Fruit fly (Drosophila melanogaster) whole organism, prepupa: ENCODE data around the gene CG17906.

Source experiments
- CG11902 ChIP-seq: fragments of 200-800 bp; sonication (Bioruptor generic); optimal IDR thresholded peaks from 3 replicates; lab custom pipeline; 2016; ENCODE audit warnings: missing biosample characterization, missing genetic modification characterization
- CG15336 ChIP-seq: fragments of 200-800 bp; sonication (Bioruptor generic); IDR thresholded peaks from 2 replicates; pipeline ENCODE4 v1.3.6; 2022; ENCODE audit warnings: missing biosample characterization, missing genetic modification characterization
- CG1621 ChIP-seq: fragments of 200-800 bp; sonication (Bioruptor generic); optimal IDR thresholded peaks from 3 replicates; lab custom pipeline; 2018; ENCODE audit warnings: missing biosample characterization, mild to moderate bottlenecking, missing genetic modification characterization
- CG16779 ChIP-seq: fragments of 200-800 bp; sonication (Bioruptor generic); optimal IDR thresholded peaks from 3 replicates; lab custom pipeline; 2017; ENCODE audit warnings: missing biosample characterization, mild to moderate bottlenecking, missing genetic modification characterization
- CG31627 ChIP-seq: fragments of 200-800 bp; sonication (Bioruptor generic); optimal IDR thresholded peaks from 3 replicates; lab custom pipeline; 2016; ENCODE audit warnings: missing biosample characterization, missing genetic modification characterization
- CG32006 ChIP-seq: fragments of 200-800 bp; sonication (Bioruptor generic); optimal IDR thresholded peaks from 3 replicates; lab custom pipeline; 2017; ENCODE audit warnings: missing biosample characterization, mild to moderate bottlenecking, missing genetic modification characterization
- CG34406 ChIP-seq: fragments of 200-800 bp; sonication (Bioruptor generic); optimal IDR thresholded peaks from 3 replicates; lab custom pipeline; 2016; ENCODE audit warnings: missing biosample characterization, missing genetic modification characterization
- CG3919 ChIP-seq: fragments of 200-800 bp; sonication (Bioruptor generic); optimal IDR thresholded peaks from 3 replicates; lab custom pipeline; 2016; ENCODE audit warnings: missing biosample characterization, missing genetic modification characterization
- CG4318 ChIP-seq: fragments of 200-800 bp; sonication (Bioruptor generic); optimal IDR thresholded peaks from 3 replicates; lab custom pipeline; 2017; ENCODE audit warnings: missing biosample characterization, mild to moderate bottlenecking, missing genetic modification characterization
- CG6163 ChIP-seq: fragments of 200-800 bp; sonication (Bioruptor generic); IDR thresholded peaks from 3 replicates; pipeline ENCODE4 v1.3.6; 2022; ENCODE audit warnings: missing biosample characterization, missing genetic modification characterization
- CG6854 ChIP-seq: fragments of 200-800 bp; sonication (Bioruptor generic); optimal IDR thresholded peaks from 2 replicates; lab custom pipeline; 2017; ENCODE audit warnings: missing biosample characterization, mild to moderate bottlenecking, missing genetic modification characterization
- CG8119 ChIP-seq: fragments of 200-800 bp; sonication (Bioruptor generic); IDR thresholded peaks from 3 replicates; pipeline ENCODE4 v1.3.6; 2022; ENCODE audit warnings: missing biosample characterization, missing genetic modification characterization
- CG9139 ChIP-seq: fragments of 200-800 bp; sonication (Bioruptor generic); optimal IDR thresholded peaks from 3 replicates; lab custom pipeline; 2017; ENCODE audit warnings: missing biosample characterization, mild to moderate bottlenecking, missing genetic modification characterization
- Eip78C ChIP-seq: fragments of 200-800 bp; sonication (Bioruptor generic); peaks from one replicate; lab custom pipeline; 2016; ENCODE audit warnings: missing biosample characterization, missing genetic modification characterization
- Eip93F ChIP-seq: fragments of 200-800 bp; sonication (Bioruptor generic); optimal IDR thresholded peaks from 2 replicates; lab custom pipeline; 2016; ENCODE audit warnings: missing biosample characterization, mild to moderate bottlenecking, missing genetic modification characterization
- Ets21C ChIP-seq: fragments of 200-800 bp; sonication (Bioruptor generic); optimal IDR thresholded peaks from 3 replicates; lab custom pipeline; 2016; ENCODE audit warnings: missing biosample characterization, missing genetic modification characterization
- Hr39 ChIP-seq: fragments of 200-800 bp; sonication (Bioruptor generic); optimal IDR thresholded peaks from 2 replicates; lab custom pipeline; 2016; ENCODE audit warnings: missing biosample characterization, missing genetic modification characterization
- Lpt ChIP-seq: fragments of 200-800 bp; sonication (Bioruptor generic); optimal IDR thresholded peaks from 3 replicates; lab custom pipeline; 2016; ENCODE audit warnings: missing biosample characterization, missing genetic modification characterization
- Met ChIP-seq: fragments of 200-800 bp; sonication (Bioruptor generic); optimal IDR thresholded peaks from 3 replicates; lab custom pipeline; 2016; ENCODE audit warnings: missing biosample characterization, missing genetic modification characterization
- OdsH ChIP-seq: fragments of 200-800 bp; sonication (Bioruptor generic); optimal IDR thresholded peaks from 3 replicates; lab custom pipeline; 2016; ENCODE audit warnings: missing biosample characterization, missing genetic modification characterization
- cyc ChIP-seq: fragments of 200-800 bp; sonication (Bioruptor generic); optimal IDR thresholded peaks from 3 replicates; lab custom pipeline; 2016; ENCODE audit warnings: missing biosample characterization, missing genetic modification characterization
- dsx ChIP-seq: fragments of 200-800 bp; optimal IDR thresholded peaks from 3 replicates; lab custom pipeline; 2019; ENCODE audit warnings: missing biosample characterization, mild to moderate bottlenecking, missing genetic modification characterization, moderate library complexity; ENCODE audit not compliant: poor library complexity, severe bottlenecking
- esn ChIP-seq: fragments of 200-800 bp; sonication (Bioruptor generic); optimal IDR thresholded peaks from 2 replicates; lab custom pipeline; 2016; ENCODE audit warnings: missing biosample characterization, mild to moderate bottlenecking, missing genetic modification characterization, moderate library complexity
- fd59A ChIP-seq: fragments of 200-800 bp; sonication (Bioruptor generic); optimal IDR thresholded peaks from 2 replicates; lab custom pipeline; 2017; ENCODE audit warnings: missing biosample characterization, mild to moderate bottlenecking, missing genetic modification characterization, missing genetic modification reagents
- fkh ChIP-seq: fragments of 200-800 bp; sonication (Bioruptor generic); optimal IDR thresholded peaks from 3 replicates; lab custom pipeline; 2017; ENCODE audit warnings: missing biosample characterization, mild to moderate bottlenecking, missing genetic modification characterization, moderate library complexity
- pdm3 ChIP-seq: fragments of 200-800 bp; sonication (Bioruptor generic); optimal IDR thresholded peaks from 3 replicates; lab custom pipeline; 2016; ENCODE audit warnings: missing biosample characterization, missing genetic modification characterization
- salr ChIP-seq, 2 experiments: fragments of 200-800 bp; sonication (Bioruptor generic); optimal IDR thresholded peaks; 3 replicates each; lab custom pipeline; 2016 to 2018; ENCODE audit warnings: missing biosample characterization in 2 of 2, missing genetic modification characterization in 2 of 2, mild to moderate bottlenecking in 1 of 2
- spab ChIP-seq: fragments of 200-800 bp; sonication (Bioruptor generic); optimal IDR thresholded peaks from 2 replicates; lab custom pipeline; 2017; ENCODE audit warnings: missing biosample characterization, mild to moderate bottlenecking, missing genetic modification characterization, missing genetic modification reagents
- ss ChIP-seq, 2 experiments: fragments of 200-800 bp; sonication (Bioruptor generic); optimal IDR thresholded peaks; 2 replicates in 1 of 2; 3 replicates in 1 of 2; lab custom pipeline; 2017 to 2018; ENCODE audit warnings: mild to moderate bottlenecking in 2 of 2, missing biosample characterization in 2 of 2, missing genetic modification characterization in 2 of 2, moderate library complexity in 1 of 2
- svp ChIP-seq: fragments of 200-800 bp; sonication (Bioruptor generic); peaks from one replicate; lab custom pipeline; 2016; ENCODE audit warnings: missing biosample characterization, missing genetic modification characterization

CG17906 gene

DNA sequence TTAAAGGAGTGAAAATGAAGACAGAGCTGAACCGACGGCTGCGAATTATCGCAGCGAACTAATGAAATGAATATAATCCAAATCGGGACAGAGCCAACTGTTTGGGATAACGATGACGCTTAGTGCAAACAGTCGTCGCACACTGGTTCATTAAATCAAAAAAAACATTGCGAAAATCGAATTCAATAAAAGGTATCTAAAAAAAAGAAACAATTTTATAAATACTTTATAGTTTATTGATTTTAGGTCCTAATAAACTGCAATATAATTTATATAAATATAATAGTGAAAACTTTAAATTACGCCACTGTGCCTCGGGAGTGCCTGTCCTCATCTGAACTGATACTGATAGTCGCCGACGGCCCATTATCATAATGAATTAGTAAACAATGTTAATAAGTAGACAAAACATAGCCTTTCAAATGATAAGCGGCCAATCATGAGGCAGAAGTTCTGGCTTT, 35.2 kb upstream of the CG17906 start, which contains the start of gene CG31886 (continued):
- no peak for TF ChIP-seq Ets21C (GFP tag; lab: Kevin White, UChicago)

DNA sequence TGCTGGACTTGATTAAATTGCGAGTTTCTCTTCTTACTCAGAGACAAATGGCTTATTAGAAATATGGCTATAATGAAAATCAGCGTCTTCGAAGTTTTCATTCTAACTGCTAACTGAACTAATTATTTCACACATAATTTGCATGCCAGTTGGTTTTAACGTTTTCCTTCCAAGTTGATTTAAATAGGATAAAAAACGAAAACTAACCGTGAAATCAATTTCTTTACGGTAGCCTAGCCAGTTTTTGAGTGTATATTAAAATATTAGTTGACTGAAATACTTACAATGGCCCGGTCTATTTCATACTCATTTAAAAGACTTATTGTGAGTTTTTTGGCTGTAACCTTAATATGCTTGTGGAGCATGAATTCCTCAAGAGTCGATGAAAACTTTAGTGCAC, 31.9 kb upstream of the CG17906 start, which contains the start of the genes CG9525 and CG32985:
TSS of gene CG9525 (minus strand) at position 101 of the 400 bp plus-strand sequence.
TSS of gene CG32985 (plus strand) at position 280 of the 400 bp plus-strand sequence.
- no peak for TF ChIP-seq CG34406 (GFP tag; lab: Kevin White, UChicago)
- TF ChIP-seq fd59A: no peak
- TF ChIP-seq Eip78C (GFP tag; lab: Kevin White, UChicago): no peak

DNA sequence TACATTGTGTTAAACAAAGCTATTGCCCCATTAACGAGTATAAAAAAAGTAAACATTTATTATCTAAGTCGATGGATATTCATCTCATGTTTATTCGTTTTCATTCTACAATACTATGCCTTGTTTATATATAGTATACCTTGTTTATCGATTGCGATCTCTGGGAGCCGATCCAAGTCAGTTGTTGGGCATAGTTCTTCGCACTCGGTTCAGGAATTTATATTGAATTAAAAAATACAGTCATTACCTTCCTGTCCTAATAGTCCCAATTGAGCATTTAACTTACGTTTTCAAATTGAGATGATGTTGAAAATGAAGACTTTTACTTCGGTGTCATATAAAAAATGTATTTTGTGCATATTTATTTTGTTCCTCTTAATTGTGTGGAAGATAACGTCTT, 29.5 kb upstream of the CG17906 start, which contains the start of gene CG32984:
TSS of gene CG32984 (plus strand) at position 301 of the 400 bp plus-strand sequence.
- TF ChIP-seq CG15336 (GFP tag; lab: Robert Waterston, UW): no peak
- TF ChIP-seq CG16779 (tag; lab: Kevin White, UChicago): no peak
- TF ChIP-seq CG11902 (GFP tag; lab: Kevin White, UChicago): no peak
- no peak for TF ChIP-seq spab (GFP tag; lab: Kevin White, UChicago)
- TF ChIP-seq esn (GFP tag; lab: Kevin White, UChicago): no peak
- TF ChIP-seq CG6163: no peak
- TF ChIP-seq fkh (GFP tag; lab: Kevin White, UChicago): no peak
- no peak for TF ChIP-seq fd59A

DNA sequence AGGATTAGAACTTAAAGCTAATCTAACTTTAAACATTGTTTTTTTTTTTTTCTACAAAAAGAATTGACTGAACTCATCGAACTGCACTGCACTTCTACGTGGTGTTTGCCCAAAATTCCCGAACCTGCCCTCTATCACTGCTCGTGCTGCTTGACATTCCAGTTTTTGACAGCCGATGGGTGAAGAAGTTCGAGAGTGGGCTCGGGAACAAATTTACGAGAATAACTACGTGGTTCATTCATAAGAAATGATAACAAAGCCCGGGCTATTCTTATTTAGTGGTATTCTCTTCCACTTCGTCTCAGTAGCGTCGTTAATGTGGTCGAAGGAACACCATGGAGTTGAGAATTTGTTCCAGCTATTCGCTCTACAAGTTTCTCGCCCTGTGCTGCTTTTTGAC, 27.0 kb upstream of the CG17906 start, which contains the start of gene CG18088:
TSS of gene CG18088 (plus strand) at position 301 of the 400 bp plus-strand sequence.
- TF ChIP-seq OdsH: no peak
- TF ChIP-seq CG3919 (GFP tag; lab: Kevin White, UChicago): no peak
- TF ChIP-seq CG4318 (GFP tag; lab: Kevin White, UChicago): no peak
- no peak for TF ChIP-seq Hr39 (GFP tag; lab: Kevin White, UChicago)
- no peak for TF ChIP-seq Met (GFP tag; lab: Kevin White, UChicago)
- no peak for TF ChIP-seq CG6163
- no peak for TF ChIP-seq fkh (GFP tag; lab: Kevin White, UChicago)
- no peak for TF ChIP-seq Lpt (GFP tag; lab: Kevin White, UChicago)
- no peak for TF ChIP-seq CG31627
- TF ChIP-seq dsx: no peak
- no peak for TF ChIP-seq pdm3 (GFP tag; lab: Kevin White, UChicago)
- TF ChIP-seq CG9139 (GFP tag; lab: Kevin White, UChicago): no peak
- TF ChIP-seq svp (GFP tag; lab: Kevin White, UChicago): no peak
- TF ChIP-seq ss (GFP tag; optimal IDR thresholded peaks at IDR 0.05; lab: Kevin White, UChicago): no peak
- TF ChIP-seq Eip93F: no peak
- TF ChIP-seq, all 60 proteins: peak for 0

DNA sequence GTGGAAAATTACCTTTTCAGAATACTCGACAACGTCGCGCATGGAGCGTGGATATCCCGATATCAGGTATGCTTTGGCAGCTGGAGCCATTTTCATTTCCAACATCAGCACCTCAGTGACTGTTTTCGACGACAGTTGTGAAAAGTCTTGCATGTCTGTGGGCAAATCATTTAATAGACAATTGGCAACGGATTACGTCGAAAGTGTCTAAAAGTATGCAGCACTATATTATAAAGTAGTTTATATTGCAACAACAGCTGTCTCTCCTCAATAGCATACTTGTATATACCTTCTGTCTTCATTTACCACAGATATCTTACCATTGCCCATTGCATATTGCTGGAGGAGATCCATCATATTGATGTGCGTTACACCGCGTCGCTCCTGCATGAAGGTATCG, 21.3 kb upstream of the CG17906 start:
- no peak for TF ChIP-seq CG6854 (GFP tag; lab: Kevin White, UChicago)
- no peak for TF ChIP-seq cyc
- no peak for TF ChIP-seq Eip93F
- TF ChIP-seq CG32006 (GFP tag; lab: Kevin White, UChicago): no peak
- no peak for TF ChIP-seq CG1621 (tag; lab: Kevin White, UChicago)
- no peak for TF ChIP-seq CG9139 (GFP tag; lab: Kevin White, UChicago)
- no peak for TF ChIP-seq salr (GFP tag; optimal IDR thresholded peaks at IDR 0.05; lab: Kevin White, UChicago)
- no peak for TF ChIP-seq Met (GFP tag; lab: Kevin White, UChicago)
- no peak for TF ChIP-seq CG4318 (GFP tag; lab: Kevin White, UChicago)
- TF ChIP-seq CG8119: no peak
- TF ChIP-seq CG6163: no peak

DNA sequence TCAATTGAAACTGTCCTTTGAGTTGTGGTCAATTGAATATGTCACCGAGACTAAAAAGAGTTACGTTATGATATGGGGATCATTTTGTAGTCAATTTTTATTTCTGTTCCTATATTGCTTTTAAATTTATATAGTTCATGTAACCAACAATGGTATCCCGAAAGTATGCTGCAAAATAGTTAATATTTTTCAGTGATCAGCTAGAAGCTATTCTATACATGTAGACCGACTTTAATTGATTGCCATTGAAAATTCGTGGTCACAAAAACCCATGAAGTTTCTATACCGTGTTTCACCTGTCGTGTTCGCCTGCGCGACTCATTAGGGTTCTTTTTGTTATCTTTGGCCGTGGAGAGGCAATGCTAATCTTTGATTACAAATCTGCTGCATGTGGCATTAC, 19.7 kb upstream of the CG17906 start:
- TF ChIP-seq esn (GFP tag; lab: Kevin White, UChicago) (no peak), Ets21C (GFP tag; lab: Kevin White, UChicago) (no peak), CG6854 (GFP tag; lab: Kevin White, UChicago) (no peak)
